Worm (Caenorhabditis elegans) whole organism, young adult: ENCODE data around the gene hlh-31.
"Not testable (repeated sequence)": the region's sequence is repeated elsewhere in the genome, so short reads cannot be mapped to it uniquely, and the experiment has no call there.

Experiments used
- B0336.3 ChIP-seq: fragments of 200-800 bp; sonication (Bioruptor generic); IDR thresholded peaks from 2 replicates; pipeline ENCODE4 v1.3.6; 2022; ENCODE audit warnings: missing genetic modification characterization, missing compliant biosample characterization
- aptf-3 ChIP-seq: fragments of 200-800 bp; sonication (Bioruptor generic); IDR thresholded peaks from 2 replicates; pipeline ENCODE4 v1.3.6; 2022; ENCODE audit warnings: missing genetic modification characterization, missing compliant biosample characterization

DNA sequence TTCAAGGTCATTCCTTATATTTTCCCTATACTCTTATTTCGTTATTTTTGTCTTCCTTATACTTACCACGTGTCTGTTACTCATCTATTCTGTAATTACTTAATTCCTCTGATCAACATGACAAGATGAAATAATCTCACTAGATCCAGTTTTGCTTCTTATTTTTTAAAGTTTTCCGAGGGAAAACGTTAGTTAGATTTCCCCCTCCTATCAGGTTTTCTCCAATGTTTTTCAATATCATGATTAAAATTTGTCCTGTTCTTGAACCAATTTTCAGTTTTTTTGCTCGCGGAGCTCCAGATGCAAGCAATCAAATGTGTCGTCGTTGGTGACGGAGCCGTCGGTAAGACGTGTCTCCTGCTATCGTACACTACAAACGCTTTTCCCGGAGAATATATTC lies 50.5 kb downstream of the hlh-31 start, which contains the start of gene rac-2:
- TF ChIP-seq B0336.3, aptf-3 (GFP tag; lab: Robert Waterston, UW): not testable (repeated sequence)
